Worm (Caenorhabditis elegans): Measurements from ENCODE around the gene Y73B6A.1.

ce11 chrIV:6631704-6632272 is 36.0 kb downstream of the Y73B6A.1 start, which contains the start of the genes cest-5.1 and C01B10.9:
- no peak for TF ChIP-seq pha-4 (tag; optimal IDR thresholded peaks at IDR 0.05)
- TF ChIP-seq snpc-4 (tag; optimal IDR thresholded peaks at IDR 0.05), result no peak
- TF ChIP-seq lin-32 (GFP tag; optimal IDR thresholded peaks at IDR 0.05), result no peak
- no peak for TF ChIP-seq lin-13 (tag; optimal IDR thresholded peaks at IDR 0.05)
- TF ChIP-seq nhr-237 (tag; optimal IDR thresholded peaks at IDR 0.05), result no peak

Data from whole organism, mixed stage, embryonic.